Worm (Caenorhabditis elegans): ENCODE measurements around the gene F23B12.7.

- TF ChIP-seq ref-1 (GFP tag; conservative IDR thresholded peaks at IDR 0.05) (no peak), flt-1 (GFP tag; IDR thresholded peaks at IDR 0.05) (no peak), med-1 (GFP tag; optimal IDR thresholded peaks at IDR 0.05; ENCODE audit: insufficient read depth) (no peak), ztf-23 (GFP tag; IDR thresholded peaks at IDR 0.05) (no peak)
These were observed 29.6 kb upstream of the F23B12.7 start for ce11 chrV:14419855-14420254.
